Worm (Caenorhabditis elegans) whole organism, late embryonic: ENCODE results near the gene spp-21.

Experiments
- ama-1 ChIP-seq: fragments of 150-350 bp; optimal IDR thresholded peaks from 2 replicates; lab custom pipeline; 2014
- ceh-22 ChIP-seq: sonication (generic microtip); optimal IDR thresholded peaks from 2 replicates; lab custom pipeline; 2017; ENCODE audit warnings: missing biosample characterization, missing genetic modification characterization
- ceh-45 ChIP-seq: fragments of 200-800 bp; sonication (Bioruptor generic); IDR thresholded peaks from 2 replicates; pipeline ENCODE4 v1.3.6; 2022; ENCODE audit warnings: missing genetic modification reagents, missing genetic modification characterization, missing compliant biosample characterization
- dmd-4 ChIP-seq: sonication (generic microtip); optimal IDR thresholded peaks from 2 replicates; lab custom pipeline; 2016; ENCODE audit warnings: borderline replicate concordance, missing genetic modification characterization, missing compliant biosample characterization
- fkh-10 ChIP-seq: fragments of 150-350 bp; optimal IDR thresholded peaks from 2 replicates; lab custom pipeline; 2014; ENCODE audit warnings: missing biosample characterization, missing genetic modification reagents, missing genetic modification characterization
- hlh-30 ChIP-seq: sonication (generic microtip); optimal IDR thresholded peaks from 2 replicates; lab custom pipeline; 2017; ENCODE audit warnings: antibody characterized with exemption, missing genetic modification characterization, missing compliant biosample characterization; ENCODE audit not compliant: insufficient read depth
- hlh-6 ChIP-seq: sonication (generic microtip); optimal IDR thresholded peaks from 2 replicates; lab custom pipeline; 2016; ENCODE audit warnings: missing genotype, missing genetic modification characterization, missing compliant biosample characterization
- lin-11 ChIP-seq: fragments of 200-800 bp; sonication (Bioruptor generic); optimal IDR thresholded peaks from 2 replicates; lab custom pipeline; 2018; ENCODE audit warnings: mild to moderate bottlenecking, missing genetic modification characterization, missing compliant biosample characterization
- nhr-11 ChIP-seq: fragments of 150-350 bp; optimal IDR thresholded peaks from 2 replicates; lab custom pipeline; 2014; ENCODE audit warnings: missing biosample characterization, missing genetic modification characterization
- pha-4 ChIP-seq: fragments of 150-350 bp; optimal IDR thresholded peaks from 2 replicates; lab custom pipeline; 2018; ENCODE audit warnings: missing biosample characterization, missing genetic modification reagents, missing genetic modification characterization
- sox-4 ChIP-seq: sonication (generic microtip); optimal IDR thresholded peaks from 2 replicates; lab custom pipeline; 2017; ENCODE audit warnings: mild to moderate bottlenecking, missing genetic modification characterization, inconsistent platforms, missing compliant biosample characterization
- tbx-2 ChIP-seq: sonication (generic microtip); optimal IDR thresholded peaks from 2 replicates; lab custom pipeline; 2016; ENCODE audit warnings: missing genetic modification characterization, missing compliant biosample characterization
- ztf-16 ChIP-seq: sonication (generic microtip); optimal IDR thresholded peaks from 2 replicates; lab custom pipeline; 2017; ENCODE audit warnings: missing genetic modification characterization, missing compliant biosample characterization

ce11 chrX:11517433-11517832 is 27.5 kb downstream of the spp-21 start:
- TF ChIP-seq sox-4 (tag; lab: Kevin White, UChicago) (no peak), hlh-30 (tag; lab: Kevin White, UChicago) (no peak), lin-11 (no peak), nhr-11 (tag; lab: Kevin White, UChicago) (no peak), tbx-2 (tag; lab: Kevin White, UChicago) (no peak), fkh-10 (GFP tag; lab: Kevin White, UChicago) (no peak), ceh-22 (tag; lab: Kevin White, UChicago) (no peak), dmd-4 (no peak), ama-1 (no peak), ztf-16 (no peak), pha-4 (tag; lab: Kevin White, UChicago) (no peak), hlh-6 (tag; lab: Kevin White, UChicago) (no peak), ceh-45 (GFP tag; lab: Robert Waterston, UW) (no peak)
